Fruit fly (Drosophila melanogaster): ENCODE measurements around the gene Nnk.

- no peak for TF ChIP-seq ttk (optimal IDR thresholded peaks at IDR 0.05)
- no peak for TF ChIP-seq Sin3A (optimal IDR thresholded peaks at IDR 0.05)
- TF ChIP-seq psq (optimal IDR thresholded peaks at IDR 0.05), result no peak
- no peak for TF ChIP-seq Myc (optimal IDR thresholded peaks at IDR 0.05)
Measured at dm6 chr3R:17849178-17849577, 44.1 kb upstream of the Nnk start.
